Worm (Caenorhabditis elegans): ENCODE data around the gene cku-70.
A peak's percentile ranks its signal among the peaks of the same experiment; 100 is the strongest.

The cku-70 gene

ce11 chrIII:11194123-11194522 lies 39.5 kb downstream of the cku-70 start:
- TF ChIP-seq mep-1 (tag; optimal IDR thresholded peaks at IDR 0.05) (no peak), sptf-1 (tag; optimal IDR thresholded peaks at IDR 0.05) (no peak), unc-62 (GFP tag; optimal IDR thresholded peaks at IDR 0.05) (no peak), lin-13 (tag; optimal IDR thresholded peaks at IDR 0.05) (no peak), unc-39 (tag; optimal IDR thresholded peaks at IDR 0.05) (no peak), pha-4 (tag; optimal IDR thresholded peaks at IDR 0.05) (no peak), ceh-83 (GFP tag; optimal IDR thresholded peaks at IDR 0.05) (no peak), tbx-8 (GFP tag; optimal IDR thresholded peaks at IDR 0.05) (no peak)

- TF ChIP-seq ham-2 (GFP tag; optimal IDR thresholded peaks at IDR 0.05) (no peak), unc-62 (GFP tag; optimal IDR thresholded peaks at IDR 0.05) (no peak), elt-3 (tag; optimal IDR thresholded peaks at IDR 0.05) (no peak), drap-1 (GFP tag; optimal IDR thresholded peaks at IDR 0.05) (no peak), lsy-2 (tag; optimal IDR thresholded peaks at IDR 0.05) (no peak)
These were observed 40.5 kb downstream of the cku-70 start, which contains the start of gene tra-1 for ce11 chrIII:11195140-11195539. Gene tra-1, minus strand, starts transcription at chrIII:11195201.

- TF ChIP-seq nhr-28 (tag; optimal IDR thresholded peaks at IDR 0.05) (no peak), ham-2 (GFP tag; optimal IDR thresholded peaks at IDR 0.05) (no peak), cnd-1 (tag; optimal IDR thresholded peaks at IDR 0.05) (no peak), mep-1 (tag; optimal IDR thresholded peaks at IDR 0.05) (no peak), unc-39 (tag; optimal IDR thresholded peaks at IDR 0.05) (no peak), ceh-83 (GFP tag; optimal IDR thresholded peaks at IDR 0.05) (no peak)
These were observed 40.9 kb downstream of the cku-70 start for ce11 chrIII:11195553-11195952.

ce11 chrIII:11197327-11197726 lies 42.7 kb downstream of the cku-70 start:
- TF ChIP-seq zip-8 (tag; optimal IDR thresholded peaks at IDR 0.05) (no peak), elt-1 (tag; optimal IDR thresholded peaks at IDR 0.05; ENCODE audit: borderline replicate concordance, insufficient read depth) (no peak), lin-32 (GFP tag; optimal IDR thresholded peaks at IDR 0.05) (no peak), ham-2 (GFP tag; optimal IDR thresholded peaks at IDR 0.05) (no peak), tbx-8 (GFP tag; optimal IDR thresholded peaks at IDR 0.05) (no peak), hlh-1 (tag; optimal IDR thresholded peaks at IDR 0.05) (no peak), lin-13 (tag; optimal IDR thresholded peaks at IDR 0.05) (no peak), pha-4 (tag; optimal IDR thresholded peaks at IDR 0.05) (no peak), sem-2 (GFP tag; optimal IDR thresholded peaks at IDR 0.05) (no peak), nhr-28 (tag; optimal IDR thresholded peaks at IDR 0.05) (no peak), drap-1 (GFP tag; optimal IDR thresholded peaks at IDR 0.05) (no peak), ztf-11 (tag; optimal IDR thresholded peaks at IDR 0.05) (no peak), lsy-2 (tag; optimal IDR thresholded peaks at IDR 0.05) (no peak), unc-39 (tag; optimal IDR thresholded peaks at IDR 0.05) (no peak)

ce11 chrIII:11200879-11201518 lies 46.4 kb downstream of the cku-70 start:
- no peak for TF ChIP-seq elt-1 (tag; optimal IDR thresholded peaks at IDR 0.05; ENCODE audit: borderline replicate concordance, insufficient read depth)
- no peak for TF ChIP-seq flh-1 (GFP tag; optimal IDR thresholded peaks at IDR 0.05)
- TF ChIP-seq lin-13 (tag; optimal IDR thresholded peaks at IDR 0.05): no peak
- no peak for TF ChIP-seq cnd-1 (tag; optimal IDR thresholded peaks at IDR 0.05)
- TF ChIP-seq nhr-2 (tag; optimal IDR thresholded peaks at IDR 0.05): no peak
- TF ChIP-seq lin-32 (GFP tag; optimal IDR thresholded peaks at IDR 0.05): no peak

ce11 chrIII:11202992-11203391 lies 48.4 kb downstream of the cku-70 start:
- TF ChIP-seq nhr-76 (tag; optimal IDR thresholded peaks at IDR 0.05): no peak
- no peak for TF ChIP-seq lin-13 (tag; optimal IDR thresholded peaks at IDR 0.05)
- TF ChIP-seq bed-3 (GFP tag; optimal IDR thresholded peaks at IDR 0.05): no peak
- no peak for TF ChIP-seq nhr-2 (tag; optimal IDR thresholded peaks at IDR 0.05)
- TF ChIP-seq sptf-1 (tag; optimal IDR thresholded peaks at IDR 0.05): peak; percentile 46
- no peak for TF ChIP-seq ceh-83 (GFP tag; optimal IDR thresholded peaks at IDR 0.05)

- TF ChIP-seq nhr-237 (tag; optimal IDR thresholded peaks at IDR 0.05) (no peak), flh-1 (GFP tag; optimal IDR thresholded peaks at IDR 0.05) (no peak), ham-2 (GFP tag; optimal IDR thresholded peaks at IDR 0.05) (no peak), elt-1 (tag; optimal IDR thresholded peaks at IDR 0.05; ENCODE audit: borderline replicate concordance, insufficient read depth) (no peak), hlh-1 (tag; optimal IDR thresholded peaks at IDR 0.05) (no peak), drap-1 (GFP tag; optimal IDR thresholded peaks at IDR 0.05) (no peak), sem-2 (GFP tag; optimal IDR thresholded peaks at IDR 0.05) (no peak), lin-13 (tag; optimal IDR thresholded peaks at IDR 0.05) (no peak), nhr-12 (tag; optimal IDR thresholded peaks at IDR 0.05) (no peak), unc-39 (tag; optimal IDR thresholded peaks at IDR 0.05) (no peak), nhr-2 (tag; optimal IDR thresholded peaks at IDR 0.05) (no peak), nhr-76 (tag; optimal IDR thresholded peaks at IDR 0.05) (no peak), cnd-1 (tag; optimal IDR thresholded peaks at IDR 0.05) (no peak), lin-32 (GFP tag; optimal IDR thresholded peaks at IDR 0.05) (no peak), zip-8 (tag; optimal IDR thresholded peaks at IDR 0.05) (no peak), bed-3 (GFP tag; optimal IDR thresholded peaks at IDR 0.05) (no peak), lsy-2 (tag; optimal IDR thresholded peaks at IDR 0.05) (no peak), ces-1 (GFP tag; optimal IDR thresholded peaks at IDR 0.05) (no peak)
These were observed 52.2 kb downstream of the cku-70 start for ce11 chrIII:11206875-11207274.

All from whole organism, mixed stage, embryonic.